Worm (Caenorhabditis elegans) whole organism, L1 larva: ENCODE data around the gene B0507.9.

Source experiments
- C04F5.9 ChIP-seq: sonication (generic microtip); optimal IDR thresholded peaks from 2 replicates; lab custom pipeline; 2016; ENCODE audit warnings: missing genetic modification characterization, missing compliant biosample characterization
- C16A3.4 ChIP-seq: fragments of 150-350 bp; optimal IDR thresholded peaks from 2 replicates; lab custom pipeline; 2014; ENCODE audit warnings: missing biosample characterization, missing genetic modification characterization
- aha-1 ChIP-seq: fragments of 150-350 bp; optimal IDR thresholded peaks from 2 replicates; lab custom pipeline; 2014; ENCODE audit warnings: missing biosample characterization, missing genetic modification characterization
- alr-1 ChIP-seq: fragments of 200-800 bp; sonication (Bioruptor generic); optimal IDR thresholded peaks from 2 replicates; lab custom pipeline; 2018; ENCODE audit warnings: borderline replicate concordance, mild to moderate bottlenecking, missing genetic modification characterization, missing compliant biosample characterization
- aly-2 ChIP-seq: fragments of 150-350 bp; optimal IDR thresholded peaks from 2 replicates; lab custom pipeline; 2014; ENCODE audit warnings: missing biosample characterization, missing genetic modification characterization
- ama-1 ChIP-seq: fragments of 150-350 bp; optimal IDR thresholded peaks from 2 replicates; lab custom pipeline; 2014
- blmp-1 ChIP-seq: fragments of 150-350 bp; optimal IDR thresholded peaks from 2 replicates; lab custom pipeline; 2014; ENCODE audit warnings: missing biosample characterization, missing genetic modification characterization
- ceh-63 ChIP-seq: fragments of 200-800 bp; sonication (Bioruptor generic); optimal IDR thresholded peaks from 2 replicates; lab custom pipeline; 2018; ENCODE audit warnings: mild to moderate bottlenecking, missing genetic modification characterization, missing compliant biosample characterization
- ces-1 ChIP-seq: fragments of 150-350 bp; optimal IDR thresholded peaks from 2 replicates; lab custom pipeline; 2014; ENCODE audit warnings: missing biosample characterization, missing genetic modification reagents, missing genetic modification characterization
- dpl-1 ChIP-seq, 3 experiments: fragments of 150-350 bp in 2 of 3; sonication (generic microtip) in 1 of 3; optimal IDR thresholded peaks; 2 replicates each; lab custom pipeline; 2014 to 2017; ENCODE audit warnings: missing biosample characterization in 3 of 3, missing genetic modification characterization in 3 of 3, missing genetic modification reagents in 3 of 3
- dsc-1 ChIP-seq: sonication (generic microtip); optimal IDR thresholded peaks from 2 replicates; lab custom pipeline; 2016; ENCODE audit warnings: mild to moderate bottlenecking, missing genetic modification characterization, missing compliant biosample characterization
- efl-1 ChIP-seq, 4 experiments: fragments of 150-350 bp; optimal IDR thresholded peaks in 3 of 4; peaks in 1 of 4; 1 replicate in 1 of 4; 2 replicates in 3 of 4; lab custom pipeline; 2014; ENCODE audit warnings: missing biosample characterization in 2 of 4, missing genetic modification characterization in 2 of 4, missing genetic modification reagents in 2 of 4
- efl-3 ChIP-seq: fragments of 200-800 bp; sonication (Bioruptor generic); optimal IDR thresholded peaks from 2 replicates; lab custom pipeline; 2018; ENCODE audit warnings: mild to moderate bottlenecking, missing genetic modification characterization, missing compliant biosample characterization
- egl-13 ChIP-seq: sonication (generic microtip); optimal IDR thresholded peaks from 2 replicates; lab custom pipeline; 2016; ENCODE audit warnings: missing genotype, missing genetic modification reagents, missing genetic modification characterization, missing compliant biosample characterization
- elt-2 ChIP-seq: sonication (generic microtip); optimal IDR thresholded peaks from 2 replicates; lab custom pipeline; 2016; ENCODE audit warnings: missing genetic modification characterization, mild to moderate bottlenecking, inconsistent platforms, missing compliant biosample characterization, missing genetic modification reagents
- elt-3 ChIP-seq, 6 experiments: fragments of 150-350 bp in 1 of 6; sonication (generic microtip); optimal IDR thresholded peaks; 2 replicates each; lab custom pipeline; 2017 to 2018; ENCODE audit warnings: missing biosample characterization in 6 of 6, missing genetic modification characterization in 6 of 6, inconsistent platforms in 1 of 6
- fkh-4 ChIP-seq: sonication (generic microtip); optimal IDR thresholded peaks from 2 replicates; lab custom pipeline; 2016; ENCODE audit warnings: missing compliant biosample characterization, missing genetic modification characterization, borderline replicate concordance
- fkh-8 ChIP-seq: sonication (generic microtip); optimal IDR thresholded peaks from 2 replicates; lab custom pipeline; 2016; ENCODE audit warnings: mild to moderate bottlenecking, missing genetic modification characterization, missing compliant biosample characterization
- grh-1 ChIP-seq: fragments of 200-800 bp; sonication (Bioruptor generic); IDR thresholded peaks from 2 replicates; pipeline ENCODE4 v1.3.6; 2022; ENCODE audit warnings: missing genetic modification reagents, missing genetic modification characterization, missing compliant biosample characterization
- hlh-17 ChIP-seq: fragments of 200-800 bp; sonication (Bioruptor generic); optimal IDR thresholded peaks from 2 replicates; lab custom pipeline; 2018; ENCODE audit warnings: missing genetic modification characterization, mild to moderate bottlenecking, missing compliant biosample characterization, moderate library complexity, borderline replicate concordance
- hlh-4 ChIP-seq: sonication (generic microtip); optimal IDR thresholded peaks from 2 replicates; lab custom pipeline; 2016; ENCODE audit warnings: mild to moderate bottlenecking, missing genetic modification characterization, missing compliant biosample characterization
- hpl-2 ChIP-seq: fragments of 150-350 bp; optimal IDR thresholded peaks from 2 replicates; lab custom pipeline; 2014; ENCODE audit warnings: missing biosample characterization, missing genetic modification reagents, missing genetic modification characterization
- jun-1 ChIP-seq: fragments of 150-350 bp; optimal IDR thresholded peaks from 2 replicates; lab custom pipeline; 2014; ENCODE audit warnings: missing biosample characterization, missing genetic modification reagents, missing genetic modification characterization
- lin-13 ChIP-seq: fragments of 150-350 bp; optimal IDR thresholded peaks from 2 replicates; lab custom pipeline; 2014; ENCODE audit warnings: missing biosample characterization, missing genetic modification reagents, missing genetic modification characterization
- lin-14 ChIP-seq: fragments of 200-800 bp; sonication (Bioruptor generic); optimal IDR thresholded peaks from 2 replicates; lab custom pipeline; 2018; ENCODE audit warnings: mild to moderate bottlenecking, missing genetic modification characterization, moderate library complexity, missing compliant biosample characterization
- lin-15B ChIP-seq: fragments of 150-350 bp; sonication (generic microtip); optimal IDR thresholded peaks from 3 replicates; lab custom pipeline; 2014; ENCODE audit warnings: missing biosample characterization, missing genetic modification characterization
- lsy-2 ChIP-seq, 2 experiments: fragments of 150-350 bp; optimal IDR thresholded peaks; 2 replicates each; lab custom pipeline; 2014; ENCODE audit warnings: missing biosample characterization in 2 of 2, missing genetic modification characterization in 2 of 2
- mef-2 ChIP-seq: fragments of 150-350 bp; optimal IDR thresholded peaks from 2 replicates; lab custom pipeline; 2014; ENCODE audit warnings: missing biosample characterization, missing genetic modification characterization
- mep-1 ChIP-seq: fragments of 150-350 bp; optimal IDR thresholded peaks from 2 replicates; lab custom pipeline; 2014; ENCODE audit warnings: missing biosample characterization, missing genetic modification characterization
- nhr-20 ChIP-seq: sonication (generic microtip); optimal IDR thresholded peaks from 2 replicates; lab custom pipeline; 2016; ENCODE audit warnings: mild to moderate bottlenecking, missing genetic modification characterization, missing compliant biosample characterization
- nhr-28 ChIP-seq: fragments of 150-350 bp; optimal IDR thresholded peaks from 2 replicates; lab custom pipeline; 2014; ENCODE audit warnings: missing biosample characterization, missing genetic modification characterization
- nhr-76 ChIP-seq: sonication (generic microtip); optimal IDR thresholded peaks from 2 replicates; lab custom pipeline; 2017; ENCODE audit warnings: missing biosample characterization, missing genetic modification characterization
- nhr-85 ChIP-seq: sonication (generic microtip); peaks from one replicate; lab custom pipeline; 2016; ENCODE audit warnings: missing genetic modification characterization, inconsistent platforms, missing compliant biosample characterization
- nhr-90 ChIP-seq: sonication (generic microtip); optimal IDR thresholded peaks from 2 replicates; lab custom pipeline; 2016; ENCODE audit warnings: mild to moderate bottlenecking, missing genetic modification characterization, missing compliant biosample characterization; ENCODE audit not compliant: poor library complexity
- pax-3 ChIP-seq: fragments of 200-800 bp; sonication (Bioruptor generic); optimal IDR thresholded peaks from 2 replicates; lab custom pipeline; 2018; ENCODE audit warnings: mild to moderate bottlenecking, missing genetic modification characterization, moderate library complexity, missing compliant biosample characterization
- pqm-1 ChIP-seq: sonication (generic microtip); optimal IDR thresholded peaks from 3 replicates; lab custom pipeline; 2017; ENCODE audit warnings: missing biosample characterization, missing genetic modification characterization
- skn-1 ChIP-seq: fragments of 150-350 bp; optimal IDR thresholded peaks from 2 replicates; lab custom pipeline; 2014; ENCODE audit warnings: missing biosample characterization, missing genetic modification characterization
- sox-4 ChIP-seq: sonication (generic microtip); optimal IDR thresholded peaks from 2 replicates; lab custom pipeline; 2016; ENCODE audit warnings: missing genetic modification characterization, missing compliant biosample characterization
- swsn-7 ChIP-seq: sonication (generic microtip); optimal IDR thresholded peaks from 2 replicates; lab custom pipeline; 2016; ENCODE audit warnings: missing genetic modification characterization, missing compliant biosample characterization
- tbx-2 ChIP-seq: sonication (generic microtip); optimal IDR thresholded peaks from 2 replicates; lab custom pipeline; 2016; ENCODE audit warnings: missing genetic modification characterization, missing compliant biosample characterization
- unc-86 ChIP-seq: sonication (generic microtip); optimal IDR thresholded peaks from 2 replicates; lab custom pipeline; 2016; ENCODE audit warnings: missing genetic modification characterization, missing compliant biosample characterization
- unc-98 ChIP-seq: fragments of 200-800 bp; sonication (Bioruptor generic); IDR thresholded peaks from 2 replicates; pipeline ENCODE4 v1.3.6; 2022; ENCODE audit warnings: missing genetic modification characterization, missing compliant biosample characterization
- ztf-4 ChIP-seq: fragments of 150-350 bp; optimal IDR thresholded peaks from 2 replicates; lab custom pipeline; 2014; ENCODE audit warnings: missing biosample characterization, missing genetic modification characterization

Gene B0507.9

DNA sequence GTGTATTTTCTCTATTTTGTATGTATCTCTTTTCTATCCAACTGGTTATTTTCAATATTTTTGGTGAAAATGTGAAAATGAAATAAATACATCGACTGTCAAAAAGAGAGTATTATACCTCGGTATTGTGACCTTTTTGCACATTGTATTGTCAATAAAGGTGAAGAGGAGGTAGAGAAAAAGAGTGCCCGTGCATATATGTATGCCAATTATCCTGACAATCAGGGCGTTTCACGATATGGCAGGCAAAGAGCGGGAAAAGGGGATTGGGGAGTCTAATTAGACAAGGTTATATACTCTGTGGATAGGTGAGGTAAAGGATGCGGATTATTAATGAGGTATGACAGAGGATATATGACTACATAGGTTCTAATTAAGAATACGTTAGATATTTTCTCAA is 31.1 kb upstream of the B0507.9 start:
- TF ChIP-seq efl-1 (optimal IDR thresholded peaks at IDR 0.05; lab: Kevin White, UChicago) (no peak), efl-1 (GFP tag; optimal IDR thresholded peaks at IDR 0.05 in 1 of 2; lab: Kevin White, UChicago) (peak in 1 of 2 experiments; percentile 49), dsc-1 (tag; lab: Kevin White, UChicago) (peak; percentile 28), lin-14 (peak; percentile 5), aly-2 (tag; lab: Kevin White, UChicago) (no peak)

- TF ChIP-seq hpl-2 (GFP tag; lab: Kevin White, UChicago) (no peak), C04F5.9 (tag; lab: Kevin White, UChicago) (no peak), efl-1 (optimal IDR thresholded peaks at IDR 0.05; lab: Kevin White, UChicago) (no peak), efl-1 (GFP tag; optimal IDR thresholded peaks at IDR 0.05 in 1 of 2; lab: Kevin White, UChicago) (peak in 1 of 2 experiments; percentile 75), aha-1 (tag; lab: Kevin White, UChicago) (no peak), egl-13 (tag; lab: Kevin White, UChicago) (no peak)
Observed at ce11 chrV:8796246-8796645, 30.4 kb upstream of the B0507.9 start.

DNA sequence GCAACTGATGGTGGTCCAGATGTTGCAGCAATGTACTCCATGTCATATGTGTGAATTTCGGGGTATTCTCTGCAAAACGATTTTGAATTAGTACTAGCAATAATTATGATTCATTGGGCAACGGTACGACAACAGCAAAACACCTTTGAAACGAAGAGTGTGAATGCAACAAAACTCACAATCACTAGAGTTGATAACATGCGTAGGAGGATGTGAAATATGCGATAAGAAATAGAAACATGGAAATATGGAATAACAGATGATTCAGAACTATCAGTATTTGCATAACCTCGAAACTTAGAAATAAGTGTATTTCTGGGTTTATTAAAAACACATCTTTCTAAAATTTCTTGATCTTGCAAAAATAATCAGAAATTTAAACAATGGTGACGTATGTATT is 29.7 kb upstream of the B0507.9 start:
- no peak for TF ChIP-seq efl-3
- no peak for TF ChIP-seq hlh-4
- TF ChIP-seq nhr-20 (tag; lab: Kevin White, UChicago), result no peak
- no peak for TF ChIP-seq blmp-1
- TF ChIP-seq C16A3.4 (tag; lab: Kevin White, UChicago), result no peak
- TF ChIP-seq jun-1, result no peak
- peak; percentile 1 for TF ChIP-seq lin-14
- no peak for TF ChIP-seq ceh-63 (GFP tag; lab: Kevin White, UChicago)
- TF ChIP-seq unc-86, result no peak
- no peak for TF ChIP-seq skn-1
- no peak for TF ChIP-seq lin-13 (GFP tag; lab: Kevin White, UChicago)
- TF ChIP-seq nhr-85 (tag; lab: Kevin White, UChicago), result no peak
- TF ChIP-seq pqm-1 (tag; lab: Kevin White, UChicago), result peak; percentile 12
- no peak for TF ChIP-seq nhr-90 (tag; lab: Kevin White, UChicago)
- TF ChIP-seq dpl-1 (GFP tag; optimal IDR thresholded peaks at IDR 0.05; lab: Kevin White, UChicago), result no peak
- TF ChIP-seq grh-1 (GFP tag; lab: Robert Waterston, UW), result no peak
- no peak for TF ChIP-seq nhr-28
- TF ChIP-seq lsy-2 (tag; optimal IDR thresholded peaks at IDR 0.05; lab: Kevin White, UChicago), result no peak
- no peak for TF ChIP-seq hlh-17
- no peak for TF ChIP-seq ces-1 (GFP tag; lab: Kevin White, UChicago)
- no peak for TF ChIP-seq efl-1 (optimal IDR thresholded peaks at IDR 0.05; lab: Kevin White, UChicago)
- TF ChIP-seq efl-1 (GFP tag; optimal IDR thresholded peaks at IDR 0.05 in 1 of 2; lab: Kevin White, UChicago), result peak in 1 of 2 experiments; percentile 3
- TF ChIP-seq elt-2 (tag; lab: Kevin White, UChicago), result peak; percentile 55
- no peak for TF ChIP-seq mef-2 (tag; lab: Kevin White, UChicago)
- no peak for TF ChIP-seq sox-4
- no peak for TF ChIP-seq fkh-4 (tag; lab: Kevin White, UChicago)
- no peak for TF ChIP-seq aha-1 (tag; lab: Kevin White, UChicago)
- no peak for TF ChIP-seq aly-2 (tag; lab: Kevin White, UChicago)
- no peak for TF ChIP-seq C04F5.9 (tag; lab: Kevin White, UChicago)

DNA sequence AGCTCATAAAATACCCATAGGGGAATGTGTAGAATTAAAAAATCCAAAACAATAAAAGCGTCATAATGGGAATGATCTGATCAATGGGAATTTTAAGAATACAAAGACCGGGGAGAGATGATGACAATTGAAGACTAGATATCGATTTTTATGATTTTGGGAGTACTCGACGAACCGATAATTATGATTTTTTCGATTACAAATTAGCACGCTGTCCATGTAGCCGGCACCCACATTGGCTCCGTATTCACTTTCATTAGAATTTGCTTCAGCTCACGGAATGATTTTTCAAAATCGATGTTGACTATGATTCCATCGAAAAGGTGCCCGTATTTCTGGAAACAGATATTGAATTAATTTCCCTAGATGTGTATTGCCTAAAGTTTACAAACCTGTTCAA is 27.0 kb upstream of the B0507.9 start:
- no peak for TF ChIP-seq aly-2 (tag; lab: Kevin White, UChicago)
- TF ChIP-seq nhr-76, result no peak
- TF ChIP-seq elt-3 (tag; optimal IDR thresholded peaks at IDR 0.05; lab: Kevin White, UChicago), result no peak
- no peak for TF ChIP-seq tbx-2 (tag; lab: Kevin White, UChicago)
- no peak for TF ChIP-seq lin-15B (tag; lab: Kevin White, UChicago)
- no peak for TF ChIP-seq fkh-8
- no peak for TF ChIP-seq pax-3 (tag; lab: Kevin White, UChicago)
- no peak for TF ChIP-seq ama-1 (lab: Kevin White, UChicago)
- TF ChIP-seq mep-1, result no peak
- no peak for TF ChIP-seq unc-98 (GFP tag; lab: Robert Waterston, UW)
- TF ChIP-seq ztf-4 (tag; lab: Kevin White, UChicago), result no peak
- TF ChIP-seq alr-1 (tag; lab: Kevin White, UChicago), result no peak
- TF ChIP-seq swsn-7 (tag; lab: Kevin White, UChicago), result no peak
- TF ChIP-seq pqm-1 (tag; lab: Kevin White, UChicago), result no peak
